Worm (Caenorhabditis elegans): Measurements from ENCODE around the gene R53.4.

The R53.4 gene

ce11 chrII:9940430-9940829 is 27.4 kb downstream of the R53.4 start, which contains the start of gene ufd-3 (continued):
- TF ChIP-seq mdl-1 (tag; optimal IDR thresholded peaks at IDR 0.05) (peak in 1 of 2 experiments; percentile 6), nhr-21 (tag; optimal IDR thresholded peaks at IDR 0.05) (peak; percentile 68), mbf-1 (tag; optimal IDR thresholded peaks at IDR 0.05) (no peak), nhr-23 (tag; optimal IDR thresholded peaks at IDR 0.05) (no peak), sma-9 (GFP tag; optimal IDR thresholded peaks at IDR 0.05) (peak; percentile 91), sma-9 (tag; optimal IDR thresholded peaks at IDR 0.05) (no peak), snpc-4 (tag; optimal IDR thresholded peaks at IDR 0.05) (peak; percentile 66), nhr-77 (tag; optimal IDR thresholded peaks at IDR 0.05) (no peak), nhr-6 (tag; optimal IDR thresholded peaks at IDR 0.05) (peak; percentile 82)

DNA sequence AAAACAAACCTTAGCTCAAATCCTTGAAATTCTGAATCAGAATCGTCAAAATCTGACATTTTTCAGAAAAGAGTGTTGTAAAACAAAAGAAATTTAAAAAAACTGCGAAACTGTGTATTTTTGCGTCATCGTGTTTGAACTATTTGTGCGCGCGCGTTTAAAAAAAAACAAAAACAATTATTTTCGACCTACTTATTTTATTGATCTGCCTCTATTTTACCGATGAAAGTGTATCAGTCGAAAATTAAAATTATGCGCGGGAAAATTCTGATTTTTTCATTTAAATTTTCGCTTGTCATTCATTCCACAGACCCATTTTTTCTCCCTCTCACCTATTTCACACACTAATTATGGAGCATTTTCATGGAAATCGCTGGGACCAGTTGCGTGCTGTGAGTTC is 29.0 kb downstream of the R53.4 start, which contains the start of the genes C05C10.7 and C05C10.5:
Gene C05C10.7, minus strand, starts transcription at position 95 of the 400 bp plus-strand sequence.
Gene C05C10.5, plus strand, starts transcription at position 164 of the 400 bp plus-strand sequence.
- TF ChIP-seq nhr-21 (tag; optimal IDR thresholded peaks at IDR 0.05) = no peak
- TF ChIP-seq nhr-11 (tag; optimal IDR thresholded peaks at IDR 0.05) = no peak
- TF ChIP-seq nhr-6 (tag; optimal IDR thresholded peaks at IDR 0.05) = no peak
- TF ChIP-seq nhr-77 (tag; optimal IDR thresholded peaks at IDR 0.05) = no peak
- TF ChIP-seq crh-2 (tag; optimal IDR thresholded peaks at IDR 0.05) = no peak

ce11 chrII:9937611-9938010 is 30.2 kb downstream of the R53.4 start:
- TF ChIP-seq F13H6.1 (tag; optimal IDR thresholded peaks at IDR 0.05) (peak; percentile 83), alr-1 (tag; optimal IDR thresholded peaks at IDR 0.05) (no peak), mab-5 (tag; optimal IDR thresholded peaks at IDR 0.05) (no peak), elt-3 (tag; optimal IDR thresholded peaks at IDR 0.05) (no peak), nhr-25 (tag; optimal IDR thresholded peaks at IDR 0.05) (peak; percentile 89), ZK546.5 (tag; optimal IDR thresholded peaks at IDR 0.05) (no peak), mbf-1 (tag; optimal IDR thresholded peaks at IDR 0.05) (no peak), fos-1 (tag; optimal IDR thresholded peaks at IDR 0.05) (peak; percentile 88), unc-62 (GFP tag; optimal IDR thresholded peaks at IDR 0.05) (no peak), ztf-11 (tag; optimal IDR thresholded peaks at IDR 0.05) (no peak), lsy-2 (tag; optimal IDR thresholded peaks at IDR 0.05) (peak in 1 of 2 experiments; percentile 80), nhr-21 (tag; optimal IDR thresholded peaks at IDR 0.05) (peak; percentile 90), Y55F3AM.14 (GFP tag; optimal IDR thresholded peaks at IDR 0.05) (no peak), ztf-4 (tag; optimal IDR thresholded peaks at IDR 0.05) (peak; percentile 82), ceh-16 (tag; optimal IDR thresholded peaks at IDR 0.05) (no peak), sma-9 (GFP tag; optimal IDR thresholded peaks at IDR 0.05) (peak; percentile 91), sma-9 (tag; optimal IDR thresholded peaks at IDR 0.05) (no peak), dmd-4 (tag; optimal IDR thresholded peaks at IDR 0.05) (no peak), egl-27 (tag; optimal IDR thresholded peaks at IDR 0.05) (peak; percentile 34), ceh-82 (tag; optimal IDR thresholded peaks at IDR 0.05) (no peak), ztf-1 (GFP tag; conservative IDR thresholded peaks at IDR 0.05) (no peak), peb-1 (tag; optimal IDR thresholded peaks at IDR 0.05) (no peak), lin-13 (GFP tag; optimal IDR thresholded peaks at IDR 0.05) (peak; percentile 67), R02D3.7 (tag; optimal IDR thresholded peaks at IDR 0.05) (no peak), unc-39 (tag; optimal IDR thresholded peaks at IDR 0.05) (no peak), blmp-1 (tag; optimal IDR thresholded peaks at IDR 0.05; ENCODE audit: insufficient read depth) (peak; percentile 86), skn-1 (tag; optimal IDR thresholded peaks at IDR 0.05) (no peak), ama-1 (optimal IDR thresholded peaks at IDR 0.05) (peak; percentile 62), lin-11 (tag; optimal IDR thresholded peaks at IDR 0.05) (no peak), sem-4 (tag; optimal IDR thresholded peaks at IDR 0.05) (peak; percentile 32), unc-55 (GFP tag; optimal IDR thresholded peaks at IDR 0.05) (peak; percentile 46), nhr-77 (tag; optimal IDR thresholded peaks at IDR 0.05) (no peak), nhr-6 (tag; optimal IDR thresholded peaks at IDR 0.05) (peak; percentile 44), elt-1 (tag; optimal IDR thresholded peaks at IDR 0.05) (no peak), nhr-129 (tag; optimal IDR thresholded peaks at IDR 0.05) (peak; percentile 94), nhr-12 (tag; optimal IDR thresholded peaks at IDR 0.05) (no peak), crh-2 (tag; optimal IDR thresholded peaks at IDR 0.05) (peak; percentile 91), lin-39 (tag; optimal IDR thresholded peaks at IDR 0.05) (no peak), mdl-1 (tag; optimal IDR thresholded peaks at IDR 0.05) (peak in 1 of 2 experiments; percentile 90), nhr-11 (tag; optimal IDR thresholded peaks at IDR 0.05) (no peak), sma-3 (GFP tag; optimal IDR thresholded peaks at IDR 0.05) (peak; percentile 82), nhr-10 (tag; optimal IDR thresholded peaks at IDR 0.05) (peak; percentile 93), snpc-4 (tag; optimal IDR thresholded peaks at IDR 0.05) (peak; percentile 28), zag-1 (tag; optimal IDR thresholded peaks at IDR 0.05) (no peak), nhr-23 (tag; optimal IDR thresholded peaks at IDR 0.05) (no peak), aly-2 (tag; optimal IDR thresholded peaks at IDR 0.05) (no peak), C34F6.9 (tag; optimal IDR thresholded peaks at IDR 0.05) (peak; percentile 92), gmeb-1 (tag; optimal IDR thresholded peaks at IDR 0.05) (peak; percentile 67), nhr-237 (tag; optimal IDR thresholded peaks at IDR 0.05) (no peak)
